Worm (Caenorhabditis elegans) whole organism, L4 larva: ENCODE data around the gene F40F8.5.

Experiments used
- Y75B8A.6 ChIP-seq: fragments of 200-800 bp; sonication (Bioruptor generic); IDR thresholded peaks from 2 replicates; pipeline ENCODE4 v1.3.6; 2022; ENCODE audit warnings: missing genetic modification reagents, missing genetic modification characterization, missing compliant biosample characterization
- dpl-1 ChIP-seq: fragments of 150-350 bp; optimal IDR thresholded peaks from 2 replicates; lab custom pipeline; 2014; ENCODE audit warnings: missing biosample characterization, missing genetic modification reagents, missing genetic modification characterization
- madf-5 ChIP-seq, 2 experiments: fragments of 200-800 bp; sonication (Bioruptor generic); IDR thresholded peaks; 2 replicates each; pipeline ENCODE4 v1.3.6; 2022; ENCODE audit warnings: missing compliant biosample characterization in 2 of 2, missing genetic modification characterization in 2 of 2
- nhr-42 ChIP-seq: fragments of 200-800 bp; sonication (Bioruptor generic); IDR thresholded peaks from 2 replicates; pipeline ENCODE4 v1.3.6; 2022; ENCODE audit warnings: missing genetic modification characterization, missing compliant biosample characterization

ce11 chrII:11150976-11151375, 16.2 kb upstream of the F40F8.5 start:
- TF ChIP-seq madf-5 (GFP tag; IDR thresholded peaks at IDR 0.05; lab: Robert Waterston, UW) (no peak), dpl-1 (GFP tag; lab: Kevin White, UChicago) (no peak), Y75B8A.6 (GFP tag; lab: Robert Waterston, UW) (no peak), nhr-42 (GFP tag; lab: Robert Waterston, UW) (no peak)
